Fruit fly (Drosophila melanogaster): ENCODE data around the gene Rlip.

Rlip gene

DNA sequence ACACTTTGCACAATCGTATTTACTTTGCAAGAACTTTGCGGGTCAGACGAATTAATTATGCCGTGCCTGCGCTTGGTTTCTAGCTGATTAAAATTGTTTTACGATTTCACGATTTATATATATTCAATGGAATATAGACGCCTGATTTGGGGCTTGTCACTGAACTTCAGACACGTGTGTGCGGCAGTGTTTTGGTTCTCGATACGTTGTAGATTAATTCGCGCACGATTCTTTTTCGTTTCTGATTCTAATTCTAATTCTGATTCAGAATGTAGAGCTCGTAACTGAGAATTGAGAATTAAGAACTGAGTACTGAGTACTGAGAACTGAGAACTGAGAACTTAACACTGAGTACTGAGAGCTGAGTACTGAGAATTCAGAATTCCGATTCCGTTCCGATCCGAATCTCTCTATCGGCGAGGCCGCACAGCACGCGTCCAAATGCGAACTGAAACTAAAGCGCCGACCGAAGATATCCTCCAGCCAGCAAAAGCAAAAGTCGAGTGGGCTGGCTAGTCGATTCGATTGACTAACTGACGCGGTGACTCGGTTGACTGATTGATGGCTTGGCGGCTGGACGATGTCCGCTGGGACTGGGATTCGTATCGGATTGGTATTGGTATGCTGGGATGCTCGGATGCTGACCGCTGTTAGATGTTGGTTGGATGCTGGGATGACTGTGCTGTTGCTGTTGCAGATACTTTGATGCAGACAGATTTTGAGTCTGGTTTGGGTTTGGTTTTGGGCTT, 5.5 kb downstream of the Rlip start:
- no peak for TF ChIP-seq CTCF (optimal IDR thresholded peaks at IDR 0.05)
- TF ChIP-seq CG8478 (optimal IDR thresholded peaks at IDR 0.05), result no peak

DNA sequence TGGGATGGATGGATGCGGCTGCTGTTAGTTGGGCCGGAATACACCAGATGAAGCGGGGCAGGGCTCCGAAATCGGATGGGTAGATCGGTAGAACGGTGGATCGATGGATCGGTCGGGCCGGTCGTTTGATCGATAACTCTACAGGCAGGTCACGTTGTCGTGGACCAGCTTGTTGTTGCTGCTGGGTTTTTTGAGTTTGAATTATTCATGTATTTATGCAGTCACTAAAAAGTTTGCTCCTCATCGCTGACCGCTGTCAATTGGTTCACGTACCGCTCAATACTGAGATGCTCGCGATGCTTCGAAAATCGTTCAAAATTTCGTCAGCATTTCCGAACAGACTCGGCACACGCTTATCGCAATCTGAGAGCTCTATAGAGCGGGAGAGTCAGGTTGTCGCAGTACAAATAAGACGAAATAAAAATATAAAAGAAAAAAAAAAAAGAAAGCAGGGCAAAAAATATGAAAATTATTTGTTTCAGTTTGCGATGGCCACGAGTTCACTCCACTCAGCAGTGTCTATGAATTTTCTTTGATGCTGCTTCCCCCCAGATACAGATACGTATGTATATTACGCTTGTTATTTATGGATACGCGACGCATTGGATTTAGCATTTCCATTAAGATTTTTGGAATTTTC, 6.5 kb downstream of the Rlip start, which contains the start of gene peg:
Gene peg (minus strand): TSS at position 262 of the 640 bp plus-strand sequence.
- TF ChIP-seq CTCF (optimal IDR thresholded peaks at IDR 0.05) (no peak), CG8478 (optimal IDR thresholded peaks at IDR 0.05) (no peak)

DNA sequence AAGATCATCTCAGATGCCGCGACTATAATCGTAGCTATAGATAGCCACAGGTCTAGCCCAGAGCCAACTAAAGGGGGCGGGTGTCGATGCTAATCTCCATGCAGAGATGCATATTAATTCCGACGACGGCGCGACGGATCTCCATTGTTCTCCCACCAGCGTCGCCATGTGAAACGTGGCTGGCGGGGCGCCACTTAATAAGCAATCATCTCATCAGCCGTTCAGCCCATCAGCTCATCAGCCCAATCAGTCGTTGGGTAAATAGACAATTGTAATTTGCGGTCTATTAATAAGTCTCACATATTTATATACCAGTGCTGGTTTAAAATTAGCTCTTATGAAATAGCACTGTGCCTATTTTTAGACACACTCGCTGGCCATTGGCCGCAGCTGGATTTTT, 8.0 kb downstream of the Rlip start:
- TF ChIP-seq CTCF (optimal IDR thresholded peaks at IDR 0.05) (no peak), CG8478 (optimal IDR thresholded peaks at IDR 0.05) (no peak)

DNA sequence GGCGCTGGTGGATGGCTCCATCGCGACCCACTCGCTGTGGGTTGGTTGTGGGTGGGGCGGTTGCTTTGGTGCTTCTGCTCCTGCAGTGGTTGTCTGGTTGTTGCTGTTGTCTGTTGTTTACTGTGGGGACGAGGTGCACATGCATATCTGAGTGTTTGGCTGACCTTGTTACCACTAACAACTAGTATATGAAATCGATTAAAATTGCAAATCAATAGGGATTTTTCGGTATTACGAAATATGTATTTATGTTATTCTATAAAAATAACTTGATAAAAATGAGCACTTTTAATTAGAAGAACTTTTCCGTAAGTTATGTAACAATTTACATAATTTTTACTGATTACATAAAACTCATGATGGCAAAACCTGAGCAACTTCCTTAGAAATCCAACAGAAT, 24.9 kb downstream of the Rlip start, which contains the start of gene Dhc93AB:
Gene Dhc93AB (minus strand): TSS at position 101 of the 400 bp plus-strand sequence.
- no peak for TF ChIP-seq CTCF (optimal IDR thresholded peaks at IDR 0.05)
- TF ChIP-seq CG8478 (optimal IDR thresholded peaks at IDR 0.05), result no peak

DNA sequence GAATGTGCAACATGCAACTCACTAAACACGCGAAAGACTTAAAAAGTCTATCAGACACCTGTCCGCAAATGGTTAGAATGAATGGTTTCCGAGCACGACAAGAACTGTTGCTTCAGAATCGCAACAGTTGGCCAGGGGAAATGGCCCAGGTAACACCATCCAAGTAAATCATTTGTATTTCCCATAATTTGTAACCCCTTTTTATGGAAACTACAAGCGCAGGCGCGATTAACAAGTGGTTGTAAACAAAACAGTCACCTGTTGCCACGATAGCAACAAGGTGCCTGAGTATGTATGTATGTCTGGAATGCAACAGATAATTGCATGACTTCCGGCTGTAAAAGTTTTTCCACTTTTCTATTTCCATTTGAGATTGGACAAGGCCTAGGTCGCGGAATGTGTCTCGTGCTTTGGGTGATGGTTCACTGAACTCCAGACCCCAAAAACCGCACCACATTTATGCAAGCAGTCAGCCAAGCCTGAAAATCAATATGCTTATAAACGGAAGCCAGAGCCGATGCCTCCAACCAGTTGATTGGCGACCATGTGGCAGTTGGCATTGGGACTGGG, 26.1 kb downstream of the Rlip start, which contains the start of gene CG12278:
Gene CG12278 (plus strand): TSS at position 520 of the 570 bp plus-strand sequence.
- no peak for TF ChIP-seq CG8478 (optimal IDR thresholded peaks at IDR 0.05)
- no peak for TF ChIP-seq CTCF (optimal IDR thresholded peaks at IDR 0.05)

DNA sequence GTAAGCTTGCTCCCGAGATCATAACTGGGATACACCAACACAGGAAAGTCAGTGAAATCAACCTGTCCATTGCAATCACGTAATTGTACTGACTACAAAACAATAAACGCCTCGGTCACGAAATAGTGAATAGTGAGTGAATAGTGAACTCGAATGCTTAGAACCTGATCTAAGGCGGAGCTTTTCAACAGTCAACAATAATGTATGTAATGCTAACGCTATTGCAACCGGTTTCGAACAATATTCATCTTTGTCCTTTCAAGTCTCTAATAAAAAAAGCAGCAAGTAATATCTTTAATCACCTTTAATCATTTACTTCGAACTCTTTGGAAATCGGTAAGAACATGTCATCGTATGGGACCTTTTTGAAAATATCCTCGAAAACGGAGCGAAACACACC, 28.3 kb downstream of the Rlip start, which contains the start of gene CG31189:
Gene CG31189 (minus strand): TSS at position 101 of the 400 bp plus-strand sequence.
- TF ChIP-seq CG8478 (optimal IDR thresholded peaks at IDR 0.05) (no peak), CTCF (optimal IDR thresholded peaks at IDR 0.05) (no peak)

DNA sequence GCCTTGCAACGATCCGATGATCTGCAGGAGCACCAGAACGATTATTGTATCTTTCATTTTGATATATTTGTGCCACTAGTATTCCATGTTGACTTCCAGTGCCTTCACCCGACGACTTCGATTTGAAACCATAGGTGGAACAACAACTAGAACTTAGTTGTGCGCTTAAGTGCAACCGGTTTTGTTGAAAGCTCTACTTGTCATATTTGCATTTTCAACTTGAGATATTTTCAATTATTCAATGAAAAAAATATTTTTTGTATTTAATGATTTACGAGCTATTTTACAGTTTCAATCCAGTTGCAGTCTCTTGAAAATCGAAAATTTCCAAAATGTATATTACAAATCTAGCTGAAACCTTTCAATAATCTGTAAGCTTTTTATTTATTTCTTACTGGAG, 29.4 kb downstream of the Rlip start, which contains the start of gene CG31207:
Gene CG31207 (minus strand): TSS at position 101 of the 400 bp plus-strand sequence.
- no peak for TF ChIP-seq CG8478 (optimal IDR thresholded peaks at IDR 0.05)
- no peak for TF ChIP-seq CTCF (optimal IDR thresholded peaks at IDR 0.05)

DNA sequence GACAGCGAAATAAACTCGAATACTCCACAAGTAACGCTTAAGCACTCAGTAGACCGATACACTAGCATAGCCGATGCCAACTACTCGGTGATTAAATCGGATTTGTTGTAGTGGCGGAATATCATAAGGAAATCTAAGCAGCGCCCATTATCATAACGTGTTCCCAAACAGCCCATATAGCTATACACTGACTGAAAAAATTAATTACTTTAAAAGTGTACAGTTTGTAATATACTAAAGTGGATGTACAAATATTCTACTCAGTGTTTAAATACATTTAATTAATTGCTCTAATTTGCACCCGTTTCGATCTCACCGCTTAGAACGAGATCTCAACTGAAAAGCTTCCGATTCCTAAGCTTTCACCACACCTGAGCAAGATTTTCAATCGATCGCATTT, 31.2 kb downstream of the Rlip start, which contains the start of gene CG7079:
Gene CG7079 (minus strand): TSS at position 101 of the 400 bp plus-strand sequence.
- TF ChIP-seq CG8478 (optimal IDR thresholded peaks at IDR 0.05) (no peak), CTCF (optimal IDR thresholded peaks at IDR 0.05) (no peak)

DNA sequence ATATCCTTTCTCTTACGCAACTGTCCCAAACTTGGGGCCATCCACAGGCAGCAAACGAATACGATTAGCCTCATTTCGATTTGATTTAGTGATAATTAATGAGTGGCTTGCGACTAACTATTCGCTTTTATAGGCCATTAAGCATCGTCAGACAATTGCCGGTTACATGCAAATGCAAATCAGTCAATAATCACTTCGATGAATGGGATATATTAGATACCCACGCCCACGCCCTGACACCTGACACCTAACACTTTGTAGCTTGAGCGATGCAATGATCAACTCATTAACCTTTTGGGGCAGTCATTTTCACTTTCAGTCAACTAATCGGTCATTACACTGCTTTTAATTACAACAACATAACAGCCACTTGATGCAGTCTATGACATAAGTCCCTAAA, 33.4 kb downstream of the Rlip start, which contains the start of gene Jhbp15:
Gene Jhbp15 (minus strand): TSS at position 101 of the 400 bp plus-strand sequence.
- TF ChIP-seq CTCF (optimal IDR thresholded peaks at IDR 0.05) (no peak), CG8478 (optimal IDR thresholded peaks at IDR 0.05) (no peak)

DNA sequence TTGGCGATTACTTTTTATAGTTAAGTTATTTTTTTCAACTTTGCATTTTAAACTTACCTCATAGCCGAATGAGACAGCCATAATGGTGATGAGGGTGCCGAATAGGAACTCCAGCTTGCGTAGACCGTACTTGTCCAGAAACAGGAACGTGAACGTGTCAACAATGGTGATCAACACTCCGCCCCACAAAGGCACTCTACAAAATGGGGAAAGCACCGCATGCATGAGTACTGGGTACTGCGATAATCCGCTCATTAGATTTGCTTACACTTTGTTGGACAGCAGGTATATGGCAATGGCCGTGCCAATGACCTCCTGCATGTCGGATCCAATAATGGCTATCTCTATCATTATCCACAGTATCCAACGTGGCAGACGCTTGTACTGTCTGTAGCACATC, 40.0 kb downstream of the Rlip start:
- no peak for TF ChIP-seq CTCF (optimal IDR thresholded peaks at IDR 0.05)
- TF ChIP-seq CG8478 (optimal IDR thresholded peaks at IDR 0.05), result no peak

DNA sequence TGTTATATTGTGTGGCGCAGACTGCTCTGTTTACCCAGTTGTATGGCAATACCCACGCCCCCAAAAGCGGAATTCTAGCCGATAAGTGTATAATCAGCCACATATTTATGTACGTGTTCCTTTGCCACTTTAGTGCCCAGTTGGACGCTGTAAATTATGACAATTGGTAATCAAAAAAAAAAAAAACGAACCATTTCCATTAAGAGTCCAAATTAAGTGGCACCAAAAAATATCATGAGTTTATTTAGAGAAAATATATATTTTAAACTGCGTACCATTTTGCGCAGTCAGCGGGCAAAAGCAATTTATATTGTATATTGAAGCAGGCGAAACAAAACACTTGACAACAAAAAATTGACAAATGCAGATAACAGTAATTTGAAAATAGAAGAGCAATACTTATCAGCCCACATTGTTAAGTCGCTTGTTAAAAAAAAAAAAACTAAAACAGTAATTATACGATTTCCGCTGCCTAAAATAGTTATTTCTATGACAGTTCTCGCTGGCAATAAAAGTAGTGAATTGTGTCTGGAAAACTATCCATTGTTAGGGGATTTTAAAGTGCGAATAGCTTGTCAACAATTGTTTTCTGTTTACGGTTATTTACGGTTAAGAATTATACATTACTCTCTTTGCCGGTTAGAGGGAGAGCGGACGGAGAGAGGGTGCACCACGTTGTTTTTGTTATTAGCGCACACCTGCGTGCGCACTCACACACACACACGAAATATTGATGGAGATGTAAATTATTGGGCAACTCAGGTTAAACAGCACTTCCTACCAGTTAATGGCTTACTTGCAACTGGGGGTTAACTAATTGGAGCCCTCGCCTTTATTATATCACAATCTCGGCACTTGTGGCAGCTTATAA, 42.2 kb downstream of the Rlip start:
- TF ChIP-seq CTCF (optimal IDR thresholded peaks at IDR 0.05) (no peak), CG8478 (optimal IDR thresholded peaks at IDR 0.05) (no peak)

DNA sequence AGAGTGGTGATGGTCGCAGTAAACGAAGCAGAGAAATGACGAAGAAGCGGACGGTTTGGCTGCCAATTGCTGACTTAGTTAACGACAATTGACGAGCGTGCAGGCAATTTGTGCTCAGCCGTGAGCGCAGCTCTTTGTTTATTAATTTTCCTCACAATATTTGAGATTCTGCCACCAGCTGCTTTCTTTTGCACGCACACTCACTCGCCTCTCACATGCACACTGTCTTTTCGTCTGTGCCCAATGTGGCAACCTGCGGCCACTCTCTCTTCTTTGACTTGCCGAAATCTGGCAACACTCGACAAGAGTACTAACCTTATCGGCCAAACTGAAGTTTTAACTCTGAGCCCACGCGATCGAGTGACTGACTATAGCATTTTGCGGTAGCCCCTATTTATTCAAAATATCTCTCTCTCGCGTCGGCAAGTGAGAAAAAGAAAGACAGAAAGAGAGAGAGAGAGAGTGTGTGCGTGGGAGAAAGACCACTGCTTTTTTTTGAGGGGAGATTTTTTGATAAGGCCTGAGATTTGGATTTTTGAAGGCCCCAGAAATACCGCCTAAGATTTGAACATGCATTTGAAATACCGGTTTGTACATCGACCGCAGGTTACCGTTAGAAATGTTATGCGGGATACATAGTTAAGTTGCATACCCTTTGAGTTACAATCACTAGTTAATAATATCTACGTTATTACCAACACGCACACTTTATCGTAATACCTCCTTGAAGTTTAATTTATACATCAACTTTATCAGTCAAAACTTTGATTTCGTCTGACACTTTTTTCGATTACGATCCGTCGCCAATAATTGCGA, 43.2 kb downstream of the Rlip start, which contains the start of gene Mvl:
Gene Mvl (minus strand): TSS at position 371 of the 816 bp plus-strand sequence.
- TF ChIP-seq CTCF (optimal IDR thresholded peaks at IDR 0.05) (peak; percentile 5 to 35), CG8478 (optimal IDR thresholded peaks at IDR 0.05) (no peak)

DNA sequence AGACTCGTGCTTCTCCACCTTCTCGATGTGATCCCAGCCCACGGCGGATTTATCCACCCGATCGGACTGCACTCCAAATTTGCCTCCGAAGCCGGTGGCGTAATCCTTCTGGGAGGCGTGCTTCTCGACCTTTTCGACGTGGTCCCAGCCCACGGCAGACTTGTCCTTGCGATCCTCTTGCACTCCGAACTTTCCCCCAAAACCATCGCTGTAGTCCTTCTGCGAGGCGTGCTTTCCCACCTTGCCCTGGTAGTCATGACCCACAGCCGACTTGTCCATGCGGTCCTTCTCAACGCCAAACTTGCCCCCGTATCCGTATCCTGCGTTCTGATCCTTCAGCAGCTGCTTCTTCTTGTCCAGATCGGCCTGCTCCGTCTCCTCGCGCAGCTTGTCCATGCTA, 45.9 kb downstream of the Rlip start:
- TF ChIP-seq CTCF (optimal IDR thresholded peaks at IDR 0.05) (no peak), CG8478 (optimal IDR thresholded peaks at IDR 0.05) (no peak)

Measured in S2 (cell line).